Fruit fly (Drosophila melanogaster) whole organism, prepupa: ENCODE results near the gene PQBP1.
A peak's percentile ranks its signal among the peaks of the same experiment; 100 is the strongest.

Experiments used
- Blimp-1 ChIP-seq: fragments of 200-800 bp; sonication (Bioruptor generic); optimal IDR thresholded peaks from 3 replicates; lab custom pipeline; 2017; ENCODE audit warnings: missing biosample characterization, missing genetic modification characterization, mild to moderate bottlenecking, moderate library complexity, missing genetic modification reagents
- CG10631 ChIP-seq: fragments of 200-800 bp; sonication (Bioruptor generic); optimal IDR thresholded peaks from 2 replicates; lab custom pipeline; 2016; ENCODE audit warnings: missing biosample characterization, missing genetic modification characterization
- CG10669 ChIP-seq: fragments of 200-800 bp; sonication (Bioruptor generic); optimal IDR thresholded peaks from 3 replicates; lab custom pipeline; 2018; ENCODE audit warnings: missing biosample characterization, mild to moderate bottlenecking, missing genetic modification characterization, moderate library complexity
- CG11762 ChIP-seq: fragments of 200-800 bp; sonication (Bioruptor generic); optimal IDR thresholded peaks from 3 replicates; lab custom pipeline; 2016; ENCODE audit warnings: missing biosample characterization, missing genetic modification characterization; ENCODE audit not compliant: insufficient read depth
- CG15336 ChIP-seq: fragments of 200-800 bp; sonication (Bioruptor generic); IDR thresholded peaks from 2 replicates; pipeline ENCODE4 v1.3.6; 2022; ENCODE audit warnings: missing biosample characterization, missing genetic modification characterization
- CG1621 ChIP-seq: fragments of 200-800 bp; sonication (Bioruptor generic); optimal IDR thresholded peaks from 3 replicates; lab custom pipeline; 2018; ENCODE audit warnings: missing biosample characterization, mild to moderate bottlenecking, missing genetic modification characterization
- CG16779 ChIP-seq: fragments of 200-800 bp; sonication (Bioruptor generic); optimal IDR thresholded peaks from 3 replicates; lab custom pipeline; 2017; ENCODE audit warnings: missing biosample characterization, mild to moderate bottlenecking, missing genetic modification characterization
- CG32006 ChIP-seq: fragments of 200-800 bp; sonication (Bioruptor generic); optimal IDR thresholded peaks from 3 replicates; lab custom pipeline; 2017; ENCODE audit warnings: missing biosample characterization, mild to moderate bottlenecking, missing genetic modification characterization
- CG34406 ChIP-seq: fragments of 200-800 bp; sonication (Bioruptor generic); optimal IDR thresholded peaks from 3 replicates; lab custom pipeline; 2016; ENCODE audit warnings: missing biosample characterization, missing genetic modification characterization
- CG3919 ChIP-seq: fragments of 200-800 bp; sonication (Bioruptor generic); optimal IDR thresholded peaks from 3 replicates; lab custom pipeline; 2016; ENCODE audit warnings: missing biosample characterization, missing genetic modification characterization
- CG4318 ChIP-seq: fragments of 200-800 bp; sonication (Bioruptor generic); optimal IDR thresholded peaks from 3 replicates; lab custom pipeline; 2017; ENCODE audit warnings: missing biosample characterization, mild to moderate bottlenecking, missing genetic modification characterization
- CG6163 ChIP-seq: fragments of 200-800 bp; sonication (Bioruptor generic); IDR thresholded peaks from 3 replicates; pipeline ENCODE4 v1.3.6; 2022; ENCODE audit warnings: missing biosample characterization, missing genetic modification characterization
- CG6276 ChIP-seq: fragments of 200-800 bp; sonication (Bioruptor generic); optimal IDR thresholded peaks from 2 replicates; lab custom pipeline; 2017; ENCODE audit warnings: missing biosample characterization, mild to moderate bottlenecking, missing genetic modification characterization
- CG6808 ChIP-seq: fragments of 200-800 bp; sonication (Bioruptor generic); optimal IDR thresholded peaks from 3 replicates; lab custom pipeline; 2017; ENCODE audit warnings: missing biosample characterization, missing genetic modification characterization, mild to moderate bottlenecking, moderate library complexity, missing genetic modification reagents
- CG6854 ChIP-seq: fragments of 200-800 bp; sonication (Bioruptor generic); optimal IDR thresholded peaks from 2 replicates; lab custom pipeline; 2017; ENCODE audit warnings: missing biosample characterization, mild to moderate bottlenecking, missing genetic modification characterization
- CG8119 ChIP-seq: fragments of 200-800 bp; sonication (Bioruptor generic); IDR thresholded peaks from 3 replicates; pipeline ENCODE4 v1.3.6; 2022; ENCODE audit warnings: missing biosample characterization, missing genetic modification characterization
- CG8632 ChIP-seq: fragments of 200-800 bp; sonication (Bioruptor generic); optimal IDR thresholded peaks from 3 replicates; lab custom pipeline; 2016; ENCODE audit warnings: missing biosample characterization, missing genetic modification characterization
- Eip75B ChIP-seq: fragments of 200-800 bp; sonication (Bioruptor generic); optimal IDR thresholded peaks from 3 replicates; lab custom pipeline; 2016; ENCODE audit warnings: missing biosample characterization, missing genetic modification characterization
- Eip78C ChIP-seq: fragments of 200-800 bp; sonication (Bioruptor generic); peaks from one replicate; lab custom pipeline; 2016; ENCODE audit warnings: missing biosample characterization, missing genetic modification characterization
- Eip93F ChIP-seq: fragments of 200-800 bp; sonication (Bioruptor generic); optimal IDR thresholded peaks from 2 replicates; lab custom pipeline; 2016; ENCODE audit warnings: missing biosample characterization, mild to moderate bottlenecking, missing genetic modification characterization
- Ets21C ChIP-seq: fragments of 200-800 bp; sonication (Bioruptor generic); optimal IDR thresholded peaks from 3 replicates; lab custom pipeline; 2016; ENCODE audit warnings: missing biosample characterization, missing genetic modification characterization
- Ets96B ChIP-seq: fragments of 200-800 bp; optimal IDR thresholded peaks from 2 replicates; lab custom pipeline; 2019; ENCODE audit warnings: missing biosample characterization, mild to moderate bottlenecking, missing genetic modification characterization, moderate library complexity
- Gug ChIP-seq: fragments of 200-800 bp; sonication (Bioruptor generic); IDR thresholded peaks from 2 replicates; pipeline ENCODE4 v1.3.6; 2022; ENCODE audit warnings: missing biosample characterization, missing genetic modification characterization
- Hr38 ChIP-seq: sonication (Bioruptor generic); optimal IDR thresholded peaks from 2 replicates; lab custom pipeline; 2016; ENCODE audit warnings: missing biosample characterization, missing genetic modification characterization
- Hr39 ChIP-seq: fragments of 200-800 bp; sonication (Bioruptor generic); optimal IDR thresholded peaks from 2 replicates; lab custom pipeline; 2016; ENCODE audit warnings: missing biosample characterization, missing genetic modification characterization
- Hr4 ChIP-seq: fragments of 200-800 bp; sonication (Bioruptor generic); optimal IDR thresholded peaks from 3 replicates; lab custom pipeline; 2016; ENCODE audit warnings: missing biosample characterization, missing genetic modification characterization
- Lpt ChIP-seq: fragments of 200-800 bp; sonication (Bioruptor generic); optimal IDR thresholded peaks from 3 replicates; lab custom pipeline; 2016; ENCODE audit warnings: missing biosample characterization, missing genetic modification characterization
- Met ChIP-seq: fragments of 200-800 bp; sonication (Bioruptor generic); optimal IDR thresholded peaks from 3 replicates; lab custom pipeline; 2016; ENCODE audit warnings: missing biosample characterization, missing genetic modification characterization
- OdsH ChIP-seq: fragments of 200-800 bp; sonication (Bioruptor generic); optimal IDR thresholded peaks from 3 replicates; lab custom pipeline; 2016; ENCODE audit warnings: missing biosample characterization, missing genetic modification characterization
- Sox102F ChIP-seq: fragments of 200-800 bp; sonication (Bioruptor generic); optimal IDR thresholded peaks from 2 replicates; lab custom pipeline; 2016; ENCODE audit warnings: missing biosample characterization, mild to moderate bottlenecking, missing genetic modification characterization
- Sox15 ChIP-seq: fragments of 200-800 bp; sonication (Bioruptor generic); optimal IDR thresholded peaks from 3 replicates; lab custom pipeline; 2016; ENCODE audit warnings: missing biosample characterization, missing genetic modification characterization
- acj6 ChIP-seq: fragments of 200-800 bp; sonication (Bioruptor generic); optimal IDR thresholded peaks from 3 replicates; lab custom pipeline; 2016; ENCODE audit warnings: missing biosample characterization, missing genetic modification characterization
- cyc ChIP-seq: fragments of 200-800 bp; sonication (Bioruptor generic); optimal IDR thresholded peaks from 3 replicates; lab custom pipeline; 2016; ENCODE audit warnings: missing biosample characterization, missing genetic modification characterization
- dac ChIP-seq: fragments of 200-800 bp; sonication (Bioruptor generic); optimal IDR thresholded peaks from 2 replicates; lab custom pipeline; 2017; ENCODE audit warnings: missing biosample characterization, mild to moderate bottlenecking, missing genetic modification characterization
- eg ChIP-seq: fragments of 200-800 bp; sonication (Bioruptor generic); IDR thresholded peaks from 3 replicates; pipeline ENCODE4 v1.3.6; 2022; ENCODE audit warnings: missing biosample characterization, missing genetic modification characterization
- fd59A ChIP-seq: fragments of 200-800 bp; sonication (Bioruptor generic); optimal IDR thresholded peaks from 2 replicates; lab custom pipeline; 2017; ENCODE audit warnings: missing biosample characterization, mild to moderate bottlenecking, missing genetic modification characterization, missing genetic modification reagents
- fd85E ChIP-seq: fragments of 200-800 bp; sonication (Bioruptor generic); optimal IDR thresholded peaks from 3 replicates; lab custom pipeline; 2016; ENCODE audit warnings: missing biosample characterization, missing genetic modification characterization
- fkh ChIP-seq: fragments of 200-800 bp; sonication (Bioruptor generic); optimal IDR thresholded peaks from 3 replicates; lab custom pipeline; 2017; ENCODE audit warnings: missing biosample characterization, mild to moderate bottlenecking, missing genetic modification characterization, moderate library complexity
- lz ChIP-seq: fragments of 200-800 bp; sonication (Bioruptor generic); optimal IDR thresholded peaks from 3 replicates; lab custom pipeline; 2016; ENCODE audit warnings: missing biosample characterization, missing genetic modification characterization
- net ChIP-seq: fragments of 200-800 bp; sonication (Bioruptor generic); optimal IDR thresholded peaks from 3 replicates; lab custom pipeline; 2016; ENCODE audit warnings: missing biosample characterization, missing genetic modification characterization
- pdm3 ChIP-seq: fragments of 200-800 bp; sonication (Bioruptor generic); optimal IDR thresholded peaks from 3 replicates; lab custom pipeline; 2016; ENCODE audit warnings: missing biosample characterization, missing genetic modification characterization
- salr ChIP-seq, 2 experiments: fragments of 200-800 bp; sonication (Bioruptor generic); optimal IDR thresholded peaks; 3 replicates each; lab custom pipeline; 2016 to 2018; ENCODE audit warnings: missing biosample characterization in 2 of 2, missing genetic modification characterization in 2 of 2, mild to moderate bottlenecking in 1 of 2
- spab ChIP-seq: fragments of 200-800 bp; sonication (Bioruptor generic); optimal IDR thresholded peaks from 2 replicates; lab custom pipeline; 2017; ENCODE audit warnings: missing biosample characterization, mild to moderate bottlenecking, missing genetic modification characterization, missing genetic modification reagents
- topi ChIP-seq: fragments of 200-800 bp; sonication (Bioruptor generic); optimal IDR thresholded peaks from 3 replicates; lab custom pipeline; 2016; ENCODE audit warnings: missing biosample characterization, missing genetic modification characterization
- vri ChIP-seq: fragments of 200-800 bp; sonication (Bioruptor generic); optimal IDR thresholded peaks from 3 replicates; lab custom pipeline; 2016; ENCODE audit warnings: missing biosample characterization, mild to moderate bottlenecking, missing genetic modification characterization

The PQBP1 gene

dm6 chr3R:25049742-25050517 lies 15.7 kb upstream of the PQBP1 start (continued):
- TF ChIP-seq CG11762 = no peak
- TF ChIP-seq CG1621 (tag; lab: Kevin White, UChicago) = peak; percentile 42
- TF ChIP-seq CG34406 (GFP tag; lab: Kevin White, UChicago) = no peak
- no peak for TF ChIP-seq acj6 (GFP tag; lab: Kevin White, UChicago)
- TF ChIP-seq vri = peak; percentile 77
- no peak for TF ChIP-seq CG6163
- TF ChIP-seq dac (GFP tag; lab: Kevin White, UChicago) = no peak
- no peak for TF ChIP-seq CG8632 (GFP tag; lab: Kevin White, UChicago)
- no peak for TF ChIP-seq cyc (GFP tag; lab: Kevin White, UChicago)
- no peak for TF ChIP-seq CG10669 (GFP tag; lab: Kevin White, UChicago)
- TF ChIP-seq Hr38 (GFP tag; lab: Kevin White, UChicago) = no peak
- TF ChIP-seq CG6808 = no peak
- peak; percentile 35 for TF ChIP-seq CG6276 (GFP tag; lab: Kevin White, UChicago)
- TF ChIP-seq eg = no peak
- no peak for TF ChIP-seq OdsH (GFP tag; lab: Kevin White, UChicago)
- TF ChIP-seq lz (GFP tag; lab: Kevin White, UChicago) = no peak
- TF ChIP-seq CG3919 (GFP tag; lab: Kevin White, UChicago) = peak; percentile 31
- TF ChIP-seq CG10631 = no peak
- TF ChIP-seq, all 60 proteins: peak for 21

DNA sequence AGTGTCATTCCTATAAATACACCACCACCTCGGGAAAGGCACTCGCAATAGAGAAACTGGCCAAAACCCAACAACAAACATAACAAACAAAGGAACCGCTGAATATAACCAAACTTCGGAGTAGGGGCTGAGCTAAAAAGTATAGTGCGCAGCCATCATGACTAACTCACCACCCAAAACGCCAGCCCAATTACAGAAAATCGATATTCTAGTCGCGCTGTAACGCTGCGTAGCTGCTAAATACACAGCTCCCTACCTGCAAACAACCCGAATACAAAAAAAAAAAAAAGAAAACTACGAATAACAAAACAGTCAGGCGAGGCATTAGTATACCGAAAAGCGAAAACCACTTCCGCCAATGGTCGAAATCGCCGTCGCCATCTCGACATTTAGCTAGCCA lies 14.9 kb upstream of the PQBP1 start:
- peak; percentile 0 for TF ChIP-seq fkh (GFP tag; lab: Kevin White, UChicago)
- TF ChIP-seq eg = no peak

DNA sequence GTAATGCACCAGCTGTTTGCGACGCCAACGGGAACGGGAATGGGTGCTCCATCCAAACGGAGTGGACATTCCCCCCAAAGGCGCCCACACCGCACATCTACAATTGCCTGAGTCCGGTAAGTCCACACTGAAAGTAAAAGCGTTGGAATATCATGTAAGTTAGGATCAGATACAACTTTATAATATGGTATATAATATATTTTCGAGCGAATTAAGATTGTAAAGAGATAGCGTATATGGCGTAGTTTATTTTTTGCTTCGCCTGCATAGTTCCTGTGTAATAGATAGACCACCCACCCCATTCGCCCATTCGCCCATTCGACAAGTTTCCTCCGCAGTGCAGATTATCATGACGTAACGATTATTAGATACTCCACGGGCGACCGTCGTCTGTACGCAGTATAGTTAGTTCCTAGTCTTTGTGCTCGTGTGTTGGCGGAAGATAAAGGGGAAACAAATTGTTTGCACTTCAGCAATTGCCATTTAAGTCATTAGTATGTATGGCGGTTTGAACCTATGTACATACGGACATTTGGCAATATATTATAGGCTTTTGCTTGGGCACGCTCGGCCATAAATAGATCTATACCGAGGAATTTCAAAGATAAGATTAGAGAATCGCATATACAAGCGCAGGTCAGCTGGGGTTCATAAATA lies 14.0 kb upstream of the PQBP1 start:
- no peak for TF ChIP-seq Sox15
- TF ChIP-seq CG8632 (GFP tag; lab: Kevin White, UChicago) = no peak
- TF ChIP-seq acj6 (GFP tag; lab: Kevin White, UChicago) = peak; percentile 17
- peak; percentile 81 for TF ChIP-seq Hr4 (GFP tag; lab: Kevin White, UChicago)
- TF ChIP-seq Blimp-1 = no peak
- peak; percentile 68; the same call in 2 of the 3 replicates for TF ChIP-seq CG6163
- TF ChIP-seq pdm3 = peak; percentile 52
- TF ChIP-seq Lpt (GFP tag; lab: Kevin White, UChicago) = peak; percentile 64
- TF ChIP-seq Eip93F (GFP tag; lab: Kevin White, UChicago) = no peak
- TF ChIP-seq spab (GFP tag; lab: Kevin White, UChicago) = no peak
- TF ChIP-seq fd59A (GFP tag; lab: Kevin White, UChicago) = no peak
- no peak for TF ChIP-seq CG32006 (GFP tag; lab: Kevin White, UChicago)
- no peak for TF ChIP-seq Hr39 (GFP tag; lab: Kevin White, UChicago)
- peak; percentile 86 for TF ChIP-seq CG15336 (GFP tag; lab: Robert Waterston, UW)
- no peak for TF ChIP-seq CG3919 (GFP tag; lab: Kevin White, UChicago)
- no peak for TF ChIP-seq cyc (GFP tag; lab: Kevin White, UChicago)
- no peak for TF ChIP-seq net (GFP tag; lab: Kevin White, UChicago)
- peak; percentile 66 for TF ChIP-seq vri
- peak; percentile 81 for TF ChIP-seq Eip78C
- no peak for TF ChIP-seq lz (GFP tag; lab: Kevin White, UChicago)
- TF ChIP-seq salr (GFP tag; optimal IDR thresholded peaks at IDR 0.05; lab: Kevin White, UChicago) = peak in 1 of 2 experiments; percentile 39
- peak; percentile 78; the same call in 2 of the 3 replicates for TF ChIP-seq CG8119 (GFP tag; lab: Robert Waterston, UW)
- no peak for TF ChIP-seq Ets21C (GFP tag; lab: Kevin White, UChicago)
- TF ChIP-seq CG16779 (tag; lab: Kevin White, UChicago) = peak; percentile 25
- TF ChIP-seq Eip75B (GFP tag; lab: Kevin White, UChicago) = no peak
- no peak for TF ChIP-seq CG6854 (GFP tag; lab: Kevin White, UChicago)
- TF ChIP-seq Sox102F = no peak
- TF ChIP-seq CG4318 (GFP tag; lab: Kevin White, UChicago) = no peak
- no peak for TF ChIP-seq Ets96B (tag; lab: Kevin White, UChicago)
- no peak for TF ChIP-seq Gug (GFP tag; lab: Robert Waterston, UW)
- TF ChIP-seq CG6808 = no peak
- TF ChIP-seq fd85E (GFP tag; lab: Kevin White, UChicago) = no peak
- TF ChIP-seq topi (GFP tag; lab: Kevin White, UChicago) = no peak
- no peak for TF ChIP-seq CG11762
- TF ChIP-seq Met = no peak
